Fruit fly (Drosophila melanogaster): Measurements from ENCODE around the gene hfw.

DNA sequence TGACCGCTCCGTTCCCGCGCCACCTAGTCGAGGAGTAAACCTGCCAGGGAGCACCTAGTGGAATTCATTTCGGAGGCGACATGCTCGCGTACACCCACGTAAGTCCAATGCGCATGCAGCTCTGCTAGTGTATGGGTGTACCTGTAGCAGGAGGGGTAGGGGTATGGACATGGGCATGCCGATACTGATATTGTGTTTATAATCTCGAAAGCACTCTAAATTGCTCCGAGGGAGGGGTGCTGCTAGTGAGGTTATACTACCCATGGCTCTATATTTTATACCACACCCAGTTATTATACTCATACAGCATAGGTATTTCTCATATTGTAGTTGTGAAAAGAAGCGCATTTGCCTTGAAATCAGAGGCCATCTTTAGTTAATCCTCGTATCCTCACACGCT, 470 bp downstream of the hfw start:
- TF ChIP-seq CG32121 (GFP tag; IDR thresholded peaks at IDR 0.05), result no peak
- TF ChIP-seq D1 (tag; optimal IDR thresholded peaks at IDR 0.05), result no peak
- TF ChIP-seq CG34367 (tag; optimal IDR thresholded peaks at IDR 0.05), result no peak
- no peak for TF ChIP-seq CG13204 (GFP tag; optimal IDR thresholded peaks at IDR 0.05)
- TF ChIP-seq EcR (GFP tag; optimal IDR thresholded peaks at IDR 0.05), result no peak
- no peak for TF ChIP-seq Pif1B (GFP tag; optimal IDR thresholded peaks at IDR 0.05)
- TF ChIP-seq CG8301 (tag; optimal IDR thresholded peaks at IDR 0.05), result no peak
- TF ChIP-seq CG17806 (tag; optimal IDR thresholded peaks at IDR 0.05), result no peak
- TF ChIP-seq fd96Ca (GFP tag; IDR thresholded peaks at IDR 0.05), result no peak
- TF ChIP-seq CG8159 (tag; optimal IDR thresholded peaks at IDR 0.05), result no peak
- TF ChIP-seq CG4496 (GFP tag; IDR thresholded peaks at IDR 0.05), result no peak
